Fruit fly (Drosophila melanogaster): ENCODE results near the gene CG18081.

DNA sequence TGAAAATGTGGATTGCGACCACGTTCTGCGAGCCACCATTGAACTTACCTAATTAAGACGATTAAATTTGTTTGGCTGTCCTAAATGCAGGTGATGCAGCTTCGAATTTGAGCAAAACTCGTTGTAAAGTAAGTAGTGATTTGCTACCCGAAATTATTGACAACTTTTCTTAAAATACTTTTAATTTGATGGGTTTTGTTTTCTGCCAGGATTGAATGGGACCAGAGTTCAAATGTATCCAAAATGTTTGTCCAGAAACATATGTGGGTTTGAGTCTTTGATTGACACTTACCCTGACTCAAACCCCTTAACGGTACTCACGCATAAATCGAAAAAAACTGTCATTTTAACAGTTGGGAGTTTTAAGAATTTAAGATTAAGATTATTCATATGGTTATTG lies 2.0 kb upstream of the CG18081 start, which contains the start of gene CG15715:
- TF ChIP-seq gl (tag; optimal IDR thresholded peaks at IDR 0.05) (no peak), EcR (GFP tag; optimal IDR thresholded peaks at IDR 0.05) (no peak), CG32121 (GFP tag; IDR thresholded peaks at IDR 0.05) (no peak), Ets98B (GFP tag; IDR thresholded peaks at IDR 0.05) (no peak), Snoo (tag; optimal IDR thresholded peaks at IDR 0.05) (no peak), CG9948 (tag; optimal IDR thresholded peaks at IDR 0.05) (no peak), CG15710 (tag; optimal IDR thresholded peaks at IDR 0.05) (no peak), CG17806 (tag; optimal IDR thresholded peaks at IDR 0.05) (no peak), CG8301 (tag; optimal IDR thresholded peaks at IDR 0.05) (no peak), D1 (tag; optimal IDR thresholded peaks at IDR 0.05) (peak; percentile 66)

Data from whole organism, pupa.